Worm (Caenorhabditis elegans) whole organism, L3 larva: ENCODE measurements around the gene unc-50.

Source experiments
- lin-39 ChIP-seq: fragments of 150-350 bp; optimal IDR thresholded peaks from 2 replicates; lab custom pipeline; 2018; ENCODE audit warnings: missing biosample characterization, missing genetic modification reagents, missing genetic modification characterization
- mdl-1 ChIP-seq: fragments of 150-350 bp; optimal IDR thresholded peaks from 2 replicates; lab custom pipeline; 2014; ENCODE audit warnings: missing biosample characterization, missing genetic modification characterization
- snpc-4 ChIP-seq: fragments of 150-350 bp; optimal IDR thresholded peaks from 2 replicates; lab custom pipeline; 2014; ENCODE audit warnings: missing biosample characterization, missing genetic modification characterization
- tbx-2 ChIP-seq: sonication (generic microtip); optimal IDR thresholded peaks from 2 replicates; lab custom pipeline; 2016; ENCODE audit warnings: mild to moderate bottlenecking, missing genetic modification characterization, missing compliant biosample characterization

DNA sequence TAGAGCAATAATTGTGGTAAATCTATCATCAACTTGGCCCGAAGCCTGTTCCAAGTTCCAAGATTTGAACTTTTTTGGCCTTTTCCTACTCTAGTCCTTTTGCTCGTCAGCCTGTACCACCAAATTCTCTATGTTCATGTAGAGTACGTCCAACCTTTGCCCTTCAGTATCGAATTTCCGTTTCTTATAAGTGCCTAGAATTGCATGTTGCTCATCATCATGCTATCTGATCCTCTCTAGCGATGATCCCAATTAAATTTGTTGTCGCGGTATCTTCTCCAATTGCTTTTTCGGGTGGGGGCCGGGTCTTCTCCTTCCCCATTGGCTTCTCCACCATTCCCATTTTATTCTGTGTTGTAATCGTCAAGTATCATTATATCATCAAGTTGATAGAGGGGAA, 24.0 kb downstream of the unc-50 start:
- TF ChIP-seq tbx-2 (tag; lab: Kevin White, UChicago): no peak
- TF ChIP-seq lin-39 (tag; lab: Kevin White, UChicago): no peak
- no peak for TF ChIP-seq snpc-4 (tag; lab: Kevin White, UChicago)
- no peak for TF ChIP-seq mdl-1 (tag; lab: Kevin White, UChicago)
